Worm (Caenorhabditis elegans): ENCODE measurements around the gene K06H7.2.

K06H7.2 gene

DNA sequence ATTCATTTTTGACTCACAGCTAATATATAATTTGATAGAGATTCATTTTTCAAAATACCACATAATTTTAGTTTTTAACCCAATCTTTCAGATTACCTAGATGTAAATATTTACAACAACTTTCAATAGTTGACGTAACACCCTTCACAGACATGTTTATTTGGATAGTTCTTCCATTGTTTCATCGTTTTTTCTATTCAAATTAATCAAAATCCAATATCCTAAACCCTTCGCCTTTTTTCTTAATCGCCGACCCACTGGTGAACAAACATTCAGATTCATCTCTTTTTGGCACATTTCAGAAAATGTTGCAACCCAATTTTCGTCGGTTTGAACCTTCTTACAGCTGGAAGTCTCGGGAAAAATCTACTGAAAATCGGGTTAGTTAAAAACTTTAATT lies 5.6 kb downstream of the K06H7.2 start, which contains the start of gene K06H7.1:
Gene K06H7.1 (plus strand): TSS at position 301 of the 400 bp plus-strand sequence.
- TF ChIP-seq klf-2 (GFP tag; conservative IDR thresholded peaks at IDR 0.05), result no peak
- TF ChIP-seq med-1 (GFP tag; optimal IDR thresholded peaks at IDR 0.05; ENCODE audit: insufficient read depth), result no peak
- no peak for TF ChIP-seq ztf-29 (GFP tag; IDR thresholded peaks at IDR 0.05)
- TF ChIP-seq ztf-23 (GFP tag; IDR thresholded peaks at IDR 0.05), result no peak
- no peak for TF ChIP-seq flt-1 (GFP tag; IDR thresholded peaks at IDR 0.05)
- TF ChIP-seq ref-1 (GFP tag; conservative IDR thresholded peaks at IDR 0.05), result no peak
- no peak for TF ChIP-seq T22C8.4 (GFP tag; IDR thresholded peaks at IDR 0.05)
- TF ChIP-seq tab-1 (GFP tag; IDR thresholded peaks at IDR 0.05), result no peak
- TF ChIP-seq cog-1 (tag; optimal IDR thresholded peaks at IDR 0.05), result no peak

ce11 chrIII:8100960-8101359 lies 7.6 kb downstream of the K06H7.2 start, which contains the start of gene plk-1:
TSS of gene plk-1 (plus strand) at chrIII:8101348.
- TF ChIP-seq flt-1 (GFP tag; IDR thresholded peaks at IDR 0.05) (no peak), ref-1 (GFP tag; conservative IDR thresholded peaks at IDR 0.05) (no peak), cog-1 (tag; optimal IDR thresholded peaks at IDR 0.05) (no peak), ztf-29 (GFP tag; IDR thresholded peaks at IDR 0.05) (no peak)

DNA sequence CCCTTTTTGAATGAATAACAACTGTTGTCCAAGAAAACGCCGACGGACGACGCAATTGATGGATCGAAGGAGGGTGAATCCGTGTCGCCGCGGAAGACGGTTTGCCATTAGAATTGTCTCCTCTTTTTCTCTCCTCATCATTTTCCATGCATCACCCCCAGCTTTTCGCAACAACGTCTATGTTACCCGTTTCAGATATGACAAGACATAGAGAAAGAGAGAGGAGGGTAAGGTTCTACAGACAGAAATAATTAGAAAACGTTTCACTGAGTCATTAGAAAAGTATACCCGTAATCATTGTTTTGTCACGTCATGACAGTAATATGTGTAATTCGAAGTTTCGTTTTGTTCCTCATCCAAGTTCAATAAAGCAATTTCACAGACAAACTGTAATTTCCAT lies 12.4 kb downstream of the K06H7.2 start:
- TF ChIP-seq tab-1 (GFP tag; IDR thresholded peaks at IDR 0.05) (no peak), ztf-23 (GFP tag; IDR thresholded peaks at IDR 0.05) (no peak), T22C8.4 (GFP tag; IDR thresholded peaks at IDR 0.05) (no peak), flt-1 (GFP tag; IDR thresholded peaks at IDR 0.05) (no peak), ztf-29 (GFP tag; IDR thresholded peaks at IDR 0.05) (no peak), klf-2 (GFP tag; conservative IDR thresholded peaks at IDR 0.05) (no peak), ref-1 (GFP tag; conservative IDR thresholded peaks at IDR 0.05) (no peak), med-1 (GFP tag; optimal IDR thresholded peaks at IDR 0.05; ENCODE audit: insufficient read depth) (no peak), cog-1 (tag; optimal IDR thresholded peaks at IDR 0.05) (no peak)

DNA sequence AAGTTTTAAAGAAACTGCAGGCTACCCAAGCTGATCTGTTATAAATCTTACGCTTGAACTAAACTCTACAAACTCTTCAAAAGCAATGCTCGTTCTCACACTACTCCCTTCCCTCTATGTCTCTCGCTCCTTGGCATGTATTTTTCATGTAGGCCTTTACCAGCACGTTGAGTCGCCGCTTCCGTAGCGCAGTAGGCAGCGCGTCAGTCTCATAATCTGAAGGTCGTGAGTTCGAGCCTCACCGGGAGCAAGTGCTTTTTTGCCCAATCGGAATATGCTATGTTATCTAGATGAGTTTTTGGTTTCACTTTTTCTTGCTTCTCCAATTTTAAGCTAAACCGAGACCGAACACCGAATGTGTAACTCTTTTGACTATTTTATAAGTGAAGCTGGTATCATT lies 13.1 kb downstream of the K06H7.2 start:
- TF ChIP-seq flt-1 (GFP tag; IDR thresholded peaks at IDR 0.05) (peak; percentile 92), cog-1 (tag; optimal IDR thresholded peaks at IDR 0.05) (peak; percentile 45), med-1 (GFP tag; optimal IDR thresholded peaks at IDR 0.05; ENCODE audit: insufficient read depth) (peak; percentile 37), ztf-23 (GFP tag; IDR thresholded peaks at IDR 0.05) (peak; percentile 89), ref-1 (GFP tag; conservative IDR thresholded peaks at IDR 0.05) (peak; percentile 73), klf-2 (GFP tag; conservative IDR thresholded peaks at IDR 0.05) (peak; percentile 78), ztf-29 (GFP tag; IDR thresholded peaks at IDR 0.05) (peak; percentile 86), T22C8.4 (GFP tag; IDR thresholded peaks at IDR 0.05) (peak; percentile 83), tab-1 (GFP tag; IDR thresholded peaks at IDR 0.05) (peak; percentile 89)

DNA sequence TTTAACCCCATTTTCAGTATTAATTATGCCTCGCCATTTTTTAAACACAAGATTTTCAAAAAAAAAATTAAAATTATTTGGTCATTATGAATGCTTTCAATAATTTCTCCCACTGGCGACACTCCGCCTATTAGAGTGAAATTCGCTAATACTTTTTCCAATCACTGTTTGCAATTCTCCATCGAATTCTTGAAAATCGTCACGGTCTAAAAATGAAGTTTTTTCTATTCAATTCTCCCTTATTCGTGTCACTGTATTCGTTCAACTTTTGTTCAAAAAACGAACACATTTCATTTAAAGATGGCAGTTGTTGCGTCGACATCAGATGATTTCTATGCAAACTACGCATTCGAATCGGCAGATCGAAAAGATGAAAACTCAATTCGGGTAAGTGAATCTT lies 15.1 kb downstream of the K06H7.2 start, which contains the start of gene C14B9.3:
Gene C14B9.3 (plus strand): TSS at position 301 of the 400 bp plus-strand sequence.
- no peak for TF ChIP-seq med-1 (GFP tag; optimal IDR thresholded peaks at IDR 0.05; ENCODE audit: insufficient read depth)
- no peak for TF ChIP-seq T22C8.4 (GFP tag; IDR thresholded peaks at IDR 0.05)
- TF ChIP-seq ref-1 (GFP tag; conservative IDR thresholded peaks at IDR 0.05), result no peak
- TF ChIP-seq cog-1 (tag; optimal IDR thresholded peaks at IDR 0.05), result no peak
- no peak for TF ChIP-seq flt-1 (GFP tag; IDR thresholded peaks at IDR 0.05)
- no peak for TF ChIP-seq ztf-23 (GFP tag; IDR thresholded peaks at IDR 0.05)
- TF ChIP-seq tab-1 (GFP tag; IDR thresholded peaks at IDR 0.05), result no peak
- no peak for TF ChIP-seq ztf-29 (GFP tag; IDR thresholded peaks at IDR 0.05)
- no peak for TF ChIP-seq klf-2 (GFP tag; conservative IDR thresholded peaks at IDR 0.05)

- TF ChIP-seq T22C8.4 (GFP tag; IDR thresholded peaks at IDR 0.05) (peak; percentile 83), ztf-23 (GFP tag; IDR thresholded peaks at IDR 0.05) (peak; percentile 91), med-1 (GFP tag; optimal IDR thresholded peaks at IDR 0.05; ENCODE audit: insufficient read depth) (peak; percentile 44), klf-2 (GFP tag; conservative IDR thresholded peaks at IDR 0.05) (peak; percentile 75; the same call in 1 of the 2 replicates), tab-1 (GFP tag; IDR thresholded peaks at IDR 0.05) (peak; percentile 89), ref-1 (GFP tag; conservative IDR thresholded peaks at IDR 0.05) (peak; percentile 83), ztf-29 (GFP tag; IDR thresholded peaks at IDR 0.05) (peak; percentile 77), cog-1 (tag; optimal IDR thresholded peaks at IDR 0.05) (peak; percentile 86), flt-1 (GFP tag; IDR thresholded peaks at IDR 0.05) (peak; percentile 94)
Measured at ce11 chrIII:8109459-8110057, 16.2 kb downstream of the K06H7.2 start.

- TF ChIP-seq klf-2 (GFP tag; conservative IDR thresholded peaks at IDR 0.05) (no peak), cog-1 (tag; optimal IDR thresholded peaks at IDR 0.05) (no peak), flt-1 (GFP tag; IDR thresholded peaks at IDR 0.05) (no peak), ztf-23 (GFP tag; IDR thresholded peaks at IDR 0.05) (no peak), med-1 (GFP tag; optimal IDR thresholded peaks at IDR 0.05; ENCODE audit: insufficient read depth) (no peak), tab-1 (GFP tag; IDR thresholded peaks at IDR 0.05) (no peak)
Measured at ce11 chrIII:8111347-8111746, 18.0 kb downstream of the K06H7.2 start.

ce11 chrIII:8115877-8116276 lies 22.5 kb downstream of the K06H7.2 start:
- TF ChIP-seq ztf-23 (GFP tag; IDR thresholded peaks at IDR 0.05), result no peak
- TF ChIP-seq cog-1 (tag; optimal IDR thresholded peaks at IDR 0.05), result no peak
- no peak for TF ChIP-seq klf-2 (GFP tag; conservative IDR thresholded peaks at IDR 0.05)
- no peak for TF ChIP-seq med-1 (GFP tag; optimal IDR thresholded peaks at IDR 0.05; ENCODE audit: insufficient read depth)
- TF ChIP-seq ztf-29 (GFP tag; IDR thresholded peaks at IDR 0.05), result no peak

- TF ChIP-seq ztf-29 (GFP tag; IDR thresholded peaks at IDR 0.05) (no peak), cog-1 (tag; optimal IDR thresholded peaks at IDR 0.05) (no peak), T22C8.4 (GFP tag; IDR thresholded peaks at IDR 0.05) (no peak), flt-1 (GFP tag; IDR thresholded peaks at IDR 0.05) (no peak), tab-1 (GFP tag; IDR thresholded peaks at IDR 0.05) (no peak), klf-2 (GFP tag; conservative IDR thresholded peaks at IDR 0.05) (no peak), ztf-23 (GFP tag; IDR thresholded peaks at IDR 0.05) (no peak), med-1 (GFP tag; optimal IDR thresholded peaks at IDR 0.05; ENCODE audit: insufficient read depth) (no peak), ref-1 (GFP tag; conservative IDR thresholded peaks at IDR 0.05) (no peak)
Measured at ce11 chrIII:8117155-8117554, 23.8 kb downstream of the K06H7.2 start.

- TF ChIP-seq klf-2 (GFP tag; conservative IDR thresholded peaks at IDR 0.05) (no peak), ztf-23 (GFP tag; IDR thresholded peaks at IDR 0.05) (no peak), flt-1 (GFP tag; IDR thresholded peaks at IDR 0.05) (no peak), cog-1 (tag; optimal IDR thresholded peaks at IDR 0.05) (no peak), ztf-29 (GFP tag; IDR thresholded peaks at IDR 0.05) (no peak), ref-1 (GFP tag; conservative IDR thresholded peaks at IDR 0.05) (no peak), med-1 (GFP tag; optimal IDR thresholded peaks at IDR 0.05; ENCODE audit: insufficient read depth) (no peak), tab-1 (GFP tag; IDR thresholded peaks at IDR 0.05) (no peak), T22C8.4 (GFP tag; IDR thresholded peaks at IDR 0.05) (no peak)
Measured at ce11 chrIII:8121132-8121531, 27.8 kb downstream of the K06H7.2 start, which contains the start of gene gei-8. TSS of gene gei-8 (minus strand) at chrIII:8121232.
